Fruit fly (Drosophila melanogaster) whole organism, embryonic: Measurements from ENCODE around the gene Ndae1.

ENCODE experiments used
- Abd-B ChIP-seq: fragments of 200-800 bp; sonication (Bioruptor generic); optimal IDR thresholded peaks from 2 replicates; lab custom pipeline; 2018; ENCODE audit warnings: missing biosample characterization, mild to moderate bottlenecking, missing genetic modification characterization, moderate library complexity
- Adf1 ChIP-seq: fragments of 200-800 bp; sonication (Bioruptor generic); IDR thresholded peaks from 2 replicates; pipeline ENCODE4 v1.3.6; 2022; ENCODE audit warnings: missing biosample characterization, missing genetic modification characterization
- Asciz ChIP-seq: fragments of 200-800 bp; sonication (Bioruptor generic); optimal IDR thresholded peaks from 2 replicates; lab custom pipeline; 2017; ENCODE audit warnings: missing biosample characterization, mild to moderate bottlenecking, missing genetic modification characterization, missing genetic modification reagents
- CG12744 ChIP-seq: fragments of 200-800 bp; sonication (Bioruptor generic); optimal IDR thresholded peaks from 2 replicates; lab custom pipeline; 2016; ENCODE audit warnings: missing biosample characterization, missing genetic modification characterization
- CG14441 ChIP-seq: fragments of 200-800 bp; sonication (Bioruptor generic); IDR thresholded peaks from 2 replicates; pipeline ENCODE4 v1.3.6; 2022; ENCODE audit warnings: missing biosample characterization, missing genetic modification characterization
- CG17359 ChIP-seq: fragments of 200-800 bp; sonication (Bioruptor generic); optimal IDR thresholded peaks from 3 replicates; lab custom pipeline; 2018; ENCODE audit warnings: missing biosample characterization, mild to moderate bottlenecking, missing genetic modification characterization, moderate library complexity
- CG2120 ChIP-seq: fragments of 200-800 bp; sonication (Bioruptor generic); optimal IDR thresholded peaks from 3 replicates; lab custom pipeline; 2016; ENCODE audit warnings: missing biosample characterization, missing genetic modification characterization
- CG31224 ChIP-seq: fragments of 200-800 bp; sonication (Bioruptor generic); IDR thresholded peaks from 2 replicates; pipeline ENCODE4 v1.3.6; 2022; ENCODE audit warnings: missing biosample characterization, missing genetic modification characterization
- CG31441 ChIP-seq: fragments of 200-800 bp; sonication (Bioruptor generic); IDR thresholded peaks from 2 replicates; pipeline ENCODE4 v1.3.6; 2022; ENCODE audit warnings: missing biosample characterization, missing genetic modification characterization
- CG33557 ChIP-seq: fragments of 200-800 bp; sonication (Bioruptor generic); optimal IDR thresholded peaks from 2 replicates; lab custom pipeline; 2019; ENCODE audit warnings: missing biosample characterization, mild to moderate bottlenecking, missing genetic modification characterization, moderate library complexity
- CG42726 ChIP-seq: fragments of 200-800 bp; sonication (Bioruptor generic); IDR thresholded peaks from 2 replicates; pipeline ENCODE4 v1.3.6; 2022; ENCODE audit warnings: missing biosample characterization, missing genetic modification characterization; ENCODE audit not compliant: partially characterized antibody
- CG4360 ChIP-seq: fragments of 200-800 bp; sonication (Bioruptor generic); IDR thresholded peaks from 2 replicates; pipeline ENCODE4 v1.3.6; 2022; ENCODE audit warnings: missing biosample characterization, missing genetic modification characterization
- CG6654 ChIP-seq: fragments of 200-800 bp; sonication (Bioruptor generic); optimal IDR thresholded peaks from 2 replicates; lab custom pipeline; 2017; ENCODE audit warnings: missing biosample characterization, mild to moderate bottlenecking, missing genetic modification characterization
- CG7839 ChIP-seq: fragments of 200-800 bp; sonication (Bioruptor generic); optimal IDR thresholded peaks from 3 replicates; lab custom pipeline; 2018; ENCODE audit warnings: missing biosample characterization, mild to moderate bottlenecking, missing genetic modification characterization, moderate library complexity
- CG8359 ChIP-seq: fragments of 200-800 bp; sonication (Bioruptor generic); optimal IDR thresholded peaks from 2 replicates; lab custom pipeline; 2017; ENCODE audit warnings: missing biosample characterization, mild to moderate bottlenecking, missing genetic modification characterization, borderline replicate concordance
- CG9817 ChIP-seq: fragments of 200-800 bp; sonication (Bioruptor generic); optimal IDR thresholded peaks from 2 replicates; lab custom pipeline; 2018; ENCODE audit warnings: missing biosample characterization, mild to moderate bottlenecking, missing genetic modification characterization, moderate library complexity
- Chrac-16 ChIP-seq: fragments of 200-800 bp; sonication (Bioruptor generic); optimal IDR thresholded peaks from 3 replicates; lab custom pipeline; 2016; ENCODE audit warnings: missing biosample characterization, missing genetic modification characterization
- D19A ChIP-seq: fragments of 200-800 bp; optimal IDR thresholded peaks from 3 replicates; lab custom pipeline; 2019; ENCODE audit warnings: missing biosample characterization, mild to moderate bottlenecking, missing genetic modification characterization, moderate library complexity
- D19B ChIP-seq: fragments of 200-800 bp; sonication (Bioruptor generic); optimal IDR thresholded peaks from 2 replicates; lab custom pipeline; 2017; ENCODE audit warnings: missing biosample characterization, mild to moderate bottlenecking, missing genetic modification characterization
- Dll ChIP-seq: fragments of 200-800 bp; sonication (Bioruptor generic); IDR thresholded peaks from 4 replicates; pipeline ENCODE4 v1.3.6; 2022; ENCODE audit warnings: missing biosample characterization, missing genetic modification characterization; ENCODE audit not compliant: partially characterized antibody
- E2f2 ChIP-seq: fragments of 200-800 bp; sonication (Bioruptor generic); IDR thresholded peaks from 2 replicates; pipeline ENCODE4 v1.3.6; 2022; ENCODE audit warnings: missing biosample characterization, missing genetic modification characterization
- HmgZ ChIP-seq: fragments of 200-800 bp; sonication (Bioruptor generic); optimal IDR thresholded peaks from 2 replicates; lab custom pipeline; 2018; ENCODE audit warnings: missing biosample characterization, mild to moderate bottlenecking, missing genetic modification characterization
- Max ChIP-seq: fragments of 200-800 bp; sonication (Bioruptor generic); optimal IDR thresholded peaks from 2 replicates; lab custom pipeline; 2016; ENCODE audit warnings: missing biosample characterization, mild to moderate bottlenecking, missing genetic modification characterization
- Xbp1 ChIP-seq: fragments of 200-800 bp; sonication (Bioruptor generic); optimal IDR thresholded peaks from 3 replicates; lab custom pipeline; 2016; ENCODE audit warnings: missing biosample characterization, mild to moderate bottlenecking, missing genetic modification characterization
- amos ChIP-seq: fragments of 200-800 bp; sonication (Bioruptor generic); IDR thresholded peaks from 2 replicates; pipeline ENCODE4 v1.3.6; 2022; ENCODE audit warnings: missing biosample characterization, missing genetic modification characterization; ENCODE audit not compliant: partially characterized antibody
- bowl ChIP-seq: fragments of 200-800 bp; sonication (Bioruptor generic); IDR thresholded peaks from 2 replicates; pipeline ENCODE4 v1.3.6; 2022; ENCODE audit warnings: missing biosample characterization, missing genetic modification characterization
- br ChIP-seq: fragments of >200 bp; optimal IDR thresholded peaks from 2 replicates; lab custom pipeline; 2017
- eve ChIP-seq, 2 experiments: fragments of >200 bp; optimal IDR thresholded peaks; 2 replicates each; lab custom pipeline; 2017; ENCODE audit warnings: missing biosample characterization in 2 of 2, missing genetic modification characterization in 2 of 2
- fd3F ChIP-seq: fragments of 200-800 bp; sonication (Bioruptor generic); optimal IDR thresholded peaks from 2 replicates; lab custom pipeline; 2018; ENCODE audit warnings: missing biosample characterization, mild to moderate bottlenecking, missing genetic modification characterization, moderate library complexity
- fd96Cb ChIP-seq: fragments of 200-800 bp; sonication (Bioruptor generic); optimal IDR thresholded peaks from 2 replicates; lab custom pipeline; 2018; ENCODE audit warnings: missing biosample characterization, mild to moderate bottlenecking, missing genetic modification characterization, moderate library complexity
- grau ChIP-seq: fragments of 200-800 bp; optimal IDR thresholded peaks from 3 replicates; lab custom pipeline; 2019; ENCODE audit warnings: missing biosample characterization, mild to moderate bottlenecking, missing genetic modification characterization, moderate library complexity
- hkb ChIP-seq, 2 experiments: fragments of 200-800 bp in 1 of 2; fragments of >200 bp in 1 of 2; sonication (Bioruptor generic) in 1 of 2; IDR thresholded peaks in 1 of 2; optimal IDR thresholded peaks in 1 of 2; 2 replicates each; pipeline versions ENCODE4 v1.3.6 to Lab custom; 2017 to 2022; ENCODE audit warnings: missing biosample characterization in 1 of 2, missing genetic modification characterization in 1 of 2
- insv ChIP-seq, 2 experiments: fragments of 200-800 bp; sonication (Bioruptor generic); optimal IDR thresholded peaks; 3 replicates each; lab custom pipeline; 2016 to 2018; ENCODE audit warnings: missing biosample characterization in 2 of 2, missing genetic modification characterization in 2 of 2
- jigr1 ChIP-seq: fragments of 200-800 bp; sonication (Bioruptor generic); IDR thresholded peaks from 3 replicates; pipeline ENCODE4 v1.3.6; 2022; ENCODE audit warnings: missing biosample characterization, missing genetic modification characterization
- knrl ChIP-seq: fragments of 200-800 bp; sonication (Bioruptor generic); IDR thresholded peaks from 3 replicates; pipeline ENCODE4 v1.3.6; 2022; ENCODE audit warnings: missing biosample characterization, missing genetic modification characterization; ENCODE audit not compliant: partially characterized antibody
- scrt ChIP-seq: fragments of 200-800 bp; sonication (Bioruptor generic); optimal IDR thresholded peaks from 2 replicates; lab custom pipeline; 2018; ENCODE audit warnings: missing biosample characterization, mild to moderate bottlenecking, missing genetic modification characterization, moderate library complexity
- sens ChIP-seq: fragments of 200-800 bp; sonication (Bioruptor generic); peaks from one replicate; lab custom pipeline; 2016; ENCODE audit warnings: missing biosample characterization, missing genetic modification characterization
- sug ChIP-seq: fragments of 200-800 bp; optimal IDR thresholded peaks from 2 replicates; lab custom pipeline; 2019; ENCODE audit warnings: missing biosample characterization, mild to moderate bottlenecking, missing genetic modification characterization, moderate library complexity
- tll ChIP-seq, 2 experiments: fragments of 200-800 bp in 1 of 2; fragments of >200 bp in 1 of 2; sonication (Bioruptor generic) in 1 of 2; optimal IDR thresholded peaks; 2 replicates each; lab custom pipeline; 2017 to 2019; ENCODE audit warnings: missing biosample characterization in 2 of 2, missing genetic modification characterization in 2 of 2, mild to moderate bottlenecking in 1 of 2, moderate library complexity in 1 of 2
- yki ChIP-seq: fragments of >200 bp; optimal IDR thresholded peaks from 3 replicates; lab custom pipeline; 2018

Gene Ndae1

DNA sequence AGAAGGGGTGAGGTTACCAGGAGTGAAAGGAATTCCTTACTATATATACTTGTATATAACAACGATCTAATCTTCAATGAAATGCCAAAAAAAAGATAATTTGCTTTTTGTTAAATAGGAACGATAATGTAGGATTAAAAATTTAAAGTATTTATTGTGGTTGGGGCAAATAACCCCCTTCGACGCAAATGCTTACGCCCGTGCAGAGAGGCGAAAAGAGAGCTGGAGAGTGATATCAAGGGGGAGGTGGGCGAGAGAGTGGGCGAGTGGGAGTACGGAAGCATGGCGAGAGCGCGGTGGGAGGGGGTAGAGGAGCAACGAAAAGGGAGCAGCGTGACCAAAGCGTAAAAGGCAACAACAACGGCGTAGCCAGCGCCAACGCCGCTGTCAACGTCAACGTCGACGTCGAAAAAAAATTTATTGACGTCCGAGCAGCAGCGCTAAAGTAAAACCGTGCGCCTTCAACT is 60.6 kb downstream of the Ndae1 start (continued):
- TF ChIP-seq Asciz (peak; percentile 97), sug (tag; lab: Kevin White, UChicago) (peak; percentile 97), scrt (GFP tag; lab: Kevin White, UChicago) (peak; percentile 99), HmgZ (tag; lab: Kevin White, UChicago) (peak; percentile 98), CG7839 (tag; lab: Kevin White, UChicago) (peak; percentile 99), bowl (GFP tag; lab: Robert Waterston, UW) (peak; percentile 95), sens (GFP tag; lab: Kevin White, UChicago) (peak; percentile 100), CG17359 (tag; lab: Kevin White, UChicago) (peak; percentile 98), Xbp1 (GFP tag; lab: Kevin White, UChicago) (peak; percentile 99), CG9817 (peak; percentile 98), D19A (tag; lab: Kevin White, UChicago) (peak; percentile 95), Max (peak; percentile 97), CG14441 (peak; percentile 99)

DNA sequence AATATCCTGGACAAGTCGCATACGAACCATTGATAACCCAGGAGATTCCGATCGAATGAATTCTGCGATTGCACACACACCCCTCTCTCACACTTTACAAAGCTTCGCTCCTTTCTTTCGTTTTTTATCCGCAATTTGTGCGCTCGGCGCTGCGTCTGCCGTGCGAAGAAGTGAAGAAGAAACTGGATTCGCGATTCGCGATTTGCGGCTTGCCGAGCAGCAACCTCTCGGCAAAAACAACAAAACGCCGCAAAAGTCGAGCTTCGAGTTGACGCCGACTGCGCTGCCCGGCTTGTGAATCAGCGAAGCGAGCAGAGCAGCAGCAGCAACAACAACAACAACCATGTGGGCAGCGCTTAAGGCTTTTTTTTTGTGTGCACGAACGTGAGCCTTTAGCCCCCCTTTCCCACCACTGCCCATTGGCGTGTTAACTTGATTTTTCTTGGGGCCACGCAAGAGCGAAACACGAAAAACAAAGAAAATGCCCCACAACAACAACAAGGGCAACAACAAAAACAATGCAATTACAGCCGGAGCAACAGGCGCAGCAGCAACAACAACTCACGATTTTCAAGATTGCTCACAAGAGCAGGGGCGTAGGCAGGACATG is 61.1 kb downstream of the Ndae1 start:
- TF ChIP-seq grau (tag; lab: Kevin White, UChicago) (no peak), Chrac-16 (no peak), Dll (GFP tag; lab: Robert Waterston, UW) (no peak), tll (GFP tag; optimal IDR thresholded peaks at IDR 0.05; lab: Kevin White, UChicago) (peak in 1 of 2 experiments; percentile 41), fd3F (GFP tag; lab: Kevin White, UChicago) (no peak), Adf1 (GFP tag; lab: Robert Waterston, UW) (peak; percentile 49), br (lab: Kevin White, UChicago) (no peak), CG2120 (no peak), CG31441 (GFP tag; lab: Robert Waterston, UW) (no peak), CG42726 (no peak), eve (GFP tag; optimal IDR thresholded peaks at IDR 0.05; lab: Kevin White, UChicago) (peak in 1 of 2 experiments; percentile 51), knrl (GFP tag; lab: Robert Waterston, UW) (0 out of 3 replicates have a peak, but pooled peaks have one; percentile 31), D19B (GFP tag; lab: Kevin White, UChicago) (no peak), bowl (GFP tag; lab: Robert Waterston, UW) (no peak), fd96Cb (tag; lab: Kevin White, UChicago) (no peak), CG33557 (GFP tag; lab: Kevin White, UChicago) (no peak), CG4360 (GFP tag; lab: Robert Waterston, UW) (peak; percentile 95), Abd-B (GFP tag; lab: Kevin White, UChicago) (no peak), E2f2 (GFP tag; lab: Robert Waterston, UW) (no peak), CG12744 (GFP tag; lab: Kevin White, UChicago) (no peak), CG8359 (GFP tag; lab: Kevin White, UChicago) (no peak), hkb (optimal IDR thresholded peaks at IDR 0.05; lab: Kevin White, UChicago) (peak; percentile 15), hkb (GFP tag; IDR thresholded peaks at IDR 0.05; lab: Robert Waterston, UW) (no peak), yki (no peak), amos (GFP tag; lab: Robert Waterston, UW) (0 out of 2 replicates have a peak, but pooled peaks have one; percentile 4), insv (GFP tag; optimal IDR thresholded peaks at IDR 0.05; lab: Kevin White, UChicago) (peak in 1 of 2 experiments; percentile 31), CG31224 (no peak), CG6654 (GFP tag; lab: Kevin White, UChicago) (no peak), jigr1 (GFP tag; lab: Robert Waterston, UW) (no peak)
